Worm (Caenorhabditis elegans): ENCODE results near the gene rpl-39.

Gene rpl-39

ce11 chrV:7808444-7808843, 32.6 kb upstream of the rpl-39 start:
- TF ChIP-seq madf-6 (GFP tag; IDR thresholded peaks at IDR 0.05), result 0 out of 2 replicates have a peak, but pooled peaks have one; percentile 15
- no peak for TF ChIP-seq F39B2.1 (GFP tag; IDR thresholded peaks at IDR 0.05)

ce11 chrV:7806629-7807028, 30.8 kb upstream of the rpl-39 start:
- TF ChIP-seq zim-3 (tag; optimal IDR thresholded peaks at IDR 0.05) (no peak), gei-17 (GFP tag; optimal IDR thresholded peaks at IDR 0.05) (no peak), Y53G8AR.9 (GFP tag; conservative IDR thresholded peaks at IDR 0.05) (no peak), madf-8 (GFP tag; conservative IDR thresholded peaks at IDR 0.05) (no peak), dpff-1 (tag; optimal IDR thresholded peaks at IDR 0.05) (no peak), T07F8.4 (tag; optimal IDR thresholded peaks at IDR 0.05) (no peak), aptf-3 (GFP tag; IDR thresholded peaks at IDR 0.05) (no peak), Y53F4B.3 (GFP tag; IDR thresholded peaks at IDR 0.05) (no peak), ztf-26 (tag; optimal IDR thresholded peaks at IDR 0.05) (no peak), cebp-1 (GFP tag; IDR thresholded peaks at IDR 0.05) (no peak), cebp-1 (tag; optimal IDR thresholded peaks at IDR 0.05) (no peak), ceh-79 (tag; optimal IDR thresholded peaks at IDR 0.05) (no peak), ceh-58 (GFP tag; IDR thresholded peaks at IDR 0.05) (no peak), atf-7 (tag; optimal IDR thresholded peaks at IDR 0.05) (no peak), lsl-1 (GFP tag; optimal IDR thresholded peaks at IDR 0.05) (no peak), attf-6 (GFP tag; IDR thresholded peaks at IDR 0.05) (no peak)

- TF ChIP-seq ceh-40 (GFP tag; IDR thresholded peaks at IDR 0.05) (no peak), pbrm-1 (GFP tag; IDR thresholded peaks at IDR 0.05) (no peak), lir-1 (GFP tag; conservative IDR thresholded peaks at IDR 0.05) (no peak), nhr-120 (GFP tag; IDR thresholded peaks at IDR 0.05) (no peak), F37B4.10 (GFP tag; IDR thresholded peaks at IDR 0.05) (0 out of 2 replicates have a peak, but pooled peaks have one; percentile 33), tbp1 (GFP tag; optimal IDR thresholded peaks at IDR 0.05) (no peak), hmg-1.2 (GFP tag; IDR thresholded peaks at IDR 0.05) (no peak), hsf-1 (GFP tag; IDR thresholded peaks at IDR 0.05) (no peak), nfyb-1 (GFP tag; IDR thresholded peaks at IDR 0.05) (no peak), ztf-18 (tag; optimal IDR thresholded peaks at IDR 0.05) (no peak), lin-40 (tag; optimal IDR thresholded peaks at IDR 0.05) (no peak), dpff-1 (tag; optimal IDR thresholded peaks at IDR 0.05) (no peak), ztf-25 (GFP tag; IDR thresholded peaks at IDR 0.05) (no peak), atf-7 (tag; optimal IDR thresholded peaks at IDR 0.05) (no peak), egl-44 (GFP tag; IDR thresholded peaks at IDR 0.05) (no peak), cebp-1 (GFP tag; IDR thresholded peaks at IDR 0.05) (no peak), cebp-1 (tag; optimal IDR thresholded peaks at IDR 0.05) (peak; percentile 47), hlh-26 (GFP tag; conservative IDR thresholded peaks at IDR 0.05) (no peak)
These were observed 28.9 kb upstream of the rpl-39 start, which contains the start of gene xpo-1 for ce11 chrV:7804801-7805163. TSS of gene xpo-1 (plus strand) at chrV:7805064.

- TF ChIP-seq dox-1 (GFP tag; IDR thresholded peaks at IDR 0.05) (peak; percentile 73; the same call in 1 of the 2 replicates), T07F8.4 (tag; optimal IDR thresholded peaks at IDR 0.05) (no peak), lin-54 (GFP tag; optimal IDR thresholded peaks at IDR 0.05) (peak; percentile 23), nfya-1 (tag; optimal IDR thresholded peaks at IDR 0.05; ENCODE audit: borderline replicate concordance, insufficient read depth) (no peak), F49E8.2 (tag; optimal IDR thresholded peaks at IDR 0.05; ENCODE audit: insufficient read depth) (no peak), mes-4 (tag; optimal IDR thresholded peaks at IDR 0.05) (no peak), chd-7 (tag; optimal IDR thresholded peaks at IDR 0.05) (no peak), hsf-1 (GFP tag; IDR thresholded peaks at IDR 0.05) (peak; percentile 78), Y79H2A.3 (GFP tag; conservative IDR thresholded peaks at IDR 0.05) (no peak), gei-17 (GFP tag; optimal IDR thresholded peaks at IDR 0.05) (no peak), Y56A3A.18 (GFP tag; IDR thresholded peaks at IDR 0.05) (no peak), K12H6.12 (tag; optimal IDR thresholded peaks at IDR 0.05) (peak; percentile 67), die-1 (tag; optimal IDR thresholded peaks at IDR 0.05) (no peak), D2030.7 (GFP tag; IDR thresholded peaks at IDR 0.05) (peak; percentile 68), T26A5.8 (tag; optimal IDR thresholded peaks at IDR 0.05) (no peak), pbrm-1 (GFP tag; IDR thresholded peaks at IDR 0.05) (0 out of 2 replicates have a peak, but pooled peaks have one; percentile 42), xnd-1 (tag; optimal IDR thresholded peaks at IDR 0.05) (peak; percentile 58)
These were observed 28.4 kb upstream of the rpl-39 start, which contains the start of gene uvs-1 for ce11 chrV:7804064-7804800. TSS of gene uvs-1 (minus strand) at chrV:7804208.
